Worm (Caenorhabditis elegans) whole organism, L2 larva: Measurements from ENCODE around the gene nadk-1.

Experiments used
- ama-1 ChIP-seq: fragments of 150-350 bp; optimal IDR thresholded peaks from 2 replicates; lab custom pipeline; 2018; ENCODE audit warnings: inconsistent platforms
- ztf-11 ChIP-seq: sonication (generic microtip); optimal IDR thresholded peaks from 2 replicates; lab custom pipeline; 2017; ENCODE audit warnings: missing biosample characterization, missing genetic modification characterization

- no peak for TF ChIP-seq ama-1 (lab: Kevin White, UChicago)
- TF ChIP-seq ztf-11: no peak
These were observed 21.7 kb upstream of the nadk-1 start for ce11 chrIV:1435159-1435558.
